Fruit fly (Drosophila melanogaster) whole organism: ENCODE data around the gene qless.

Experiments
- CG8478 ChIP-seq: fragments of >200 bp; optimal IDR thresholded peaks from 2 replicates; lab custom pipeline; 2018; ENCODE audit warnings: inconsistent platforms
- Dll ChIP-seq: fragments of >200 bp; optimal IDR thresholded peaks from 2 replicates; lab custom pipeline; 2017
- EcR ChIP-seq, 2 experiments: fragments of >200 bp; optimal IDR thresholded peaks; 2 replicates each; lab custom pipeline; 2017; ENCODE audit warnings: missing biosample characterization in 2 of 2, missing genetic modification characterization in 2 of 2, missing genetic modification reagents in 2 of 2
- pan ChIP-seq: fragments of >200 bp; optimal IDR thresholded peaks from 2 replicates; lab custom pipeline; 2017
- psq ChIP-seq: fragments of >200 bp; optimal IDR thresholded peaks from 2 replicates; lab custom pipeline; 2017
- usp ChIP-seq: fragments of >200 bp; optimal IDR thresholded peaks from 2 replicates; lab custom pipeline; 2017; ENCODE audit warnings: missing biosample characterization, missing genetic modification characterization, mixed read lengths

- no peak for TF ChIP-seq psq (lab: Kevin White, UChicago)
- TF ChIP-seq pan: no peak
- no peak for TF ChIP-seq usp (GFP tag; lab: Kevin White, UChicago)
- no peak for TF ChIP-seq CG8478 (lab: Kevin White, UChicago)
- TF ChIP-seq EcR (GFP tag; optimal IDR thresholded peaks at IDR 0.05; lab: Kevin White, UChicago): no peak
- no peak for TF ChIP-seq Dll
Measured at dm6 chr3R:31245785-31246184, 6.6 kb downstream of the qless start.
